Worm (Caenorhabditis elegans) whole organism, L1 larva: ENCODE data around the gene semo-1.
A peak's percentile ranks its signal among the peaks of the same experiment; 100 is the strongest.

Experiments
- C16A3.4 ChIP-seq: fragments of 150-350 bp; optimal IDR thresholded peaks from 2 replicates; lab custom pipeline; 2014; ENCODE audit warnings: missing biosample characterization, missing genetic modification characterization
- Y116A8C.19 ChIP-seq: sonication (generic microtip); optimal IDR thresholded peaks from 2 replicates; lab custom pipeline; 2016; ENCODE audit warnings: missing compliant biosample characterization, missing genetic modification characterization, borderline replicate concordance
- aha-1 ChIP-seq: fragments of 150-350 bp; optimal IDR thresholded peaks from 2 replicates; lab custom pipeline; 2014; ENCODE audit warnings: missing biosample characterization, missing genetic modification characterization
- ama-1 ChIP-seq: fragments of 150-350 bp; optimal IDR thresholded peaks from 2 replicates; lab custom pipeline; 2014
- blmp-1 ChIP-seq: fragments of 150-350 bp; optimal IDR thresholded peaks from 2 replicates; lab custom pipeline; 2014; ENCODE audit warnings: missing biosample characterization, missing genetic modification characterization
- ceh-90 ChIP-seq: sonication (generic microtip); optimal IDR thresholded peaks from 2 replicates; lab custom pipeline; 2016; ENCODE audit warnings: missing genetic modification characterization, missing compliant biosample characterization
- efl-1 ChIP-seq, 4 experiments: fragments of 150-350 bp; optimal IDR thresholded peaks in 3 of 4; peaks in 1 of 4; 1 replicate in 1 of 4; 2 replicates in 3 of 4; lab custom pipeline; 2014; ENCODE audit warnings: missing biosample characterization in 2 of 4, missing genetic modification characterization in 2 of 4, missing genetic modification reagents in 2 of 4
- egl-27 ChIP-seq, 2 experiments: fragments of 150-350 bp in 1 of 2; sonication (generic microtip); optimal IDR thresholded peaks; 3 replicates each; lab custom pipeline; 2017 to 2018; ENCODE audit warnings: missing biosample characterization in 2 of 2, missing genetic modification characterization in 2 of 2, missing genetic modification reagents in 2 of 2
- elt-2 ChIP-seq: sonication (generic microtip); optimal IDR thresholded peaks from 2 replicates; lab custom pipeline; 2016; ENCODE audit warnings: missing genetic modification characterization, mild to moderate bottlenecking, inconsistent platforms, missing compliant biosample characterization, missing genetic modification reagents
- elt-3 ChIP-seq, 6 experiments: fragments of 150-350 bp in 1 of 6; sonication (generic microtip); optimal IDR thresholded peaks; 2 replicates each; lab custom pipeline; 2017 to 2018; ENCODE audit warnings: missing biosample characterization in 6 of 6, missing genetic modification characterization in 6 of 6, inconsistent platforms in 1 of 6
- ets-5 ChIP-seq: fragments of 200-800 bp; sonication (Bioruptor generic); IDR thresholded peaks from 2 replicates; pipeline ENCODE4 v1.3.6; 2022; ENCODE audit warnings: missing genetic modification characterization, missing compliant biosample characterization
- fkh-10 ChIP-seq: sonication (generic microtip); optimal IDR thresholded peaks from 2 replicates; lab custom pipeline; 2017; ENCODE audit warnings: missing biosample characterization, missing genetic modification reagents, missing genetic modification characterization
- fkh-4 ChIP-seq: sonication (generic microtip); optimal IDR thresholded peaks from 2 replicates; lab custom pipeline; 2016; ENCODE audit warnings: missing compliant biosample characterization, missing genetic modification characterization, borderline replicate concordance
- fkh-8 ChIP-seq: sonication (generic microtip); optimal IDR thresholded peaks from 2 replicates; lab custom pipeline; 2016; ENCODE audit warnings: mild to moderate bottlenecking, missing genetic modification characterization, missing compliant biosample characterization
- hlh-17 ChIP-seq: fragments of 200-800 bp; sonication (Bioruptor generic); optimal IDR thresholded peaks from 2 replicates; lab custom pipeline; 2018; ENCODE audit warnings: missing genetic modification characterization, mild to moderate bottlenecking, missing compliant biosample characterization, moderate library complexity, borderline replicate concordance
- hlh-4 ChIP-seq: sonication (generic microtip); optimal IDR thresholded peaks from 2 replicates; lab custom pipeline; 2016; ENCODE audit warnings: mild to moderate bottlenecking, missing genetic modification characterization, missing compliant biosample characterization
- hpl-2 ChIP-seq: fragments of 150-350 bp; optimal IDR thresholded peaks from 2 replicates; lab custom pipeline; 2014; ENCODE audit warnings: missing biosample characterization, missing genetic modification reagents, missing genetic modification characterization
- lin-15B ChIP-seq: fragments of 150-350 bp; sonication (generic microtip); optimal IDR thresholded peaks from 3 replicates; lab custom pipeline; 2014; ENCODE audit warnings: missing biosample characterization, missing genetic modification characterization
- mep-1 ChIP-seq: fragments of 150-350 bp; optimal IDR thresholded peaks from 2 replicates; lab custom pipeline; 2014; ENCODE audit warnings: missing biosample characterization, missing genetic modification characterization
- nhr-85 ChIP-seq: sonication (generic microtip); peaks from one replicate; lab custom pipeline; 2016; ENCODE audit warnings: missing genetic modification characterization, inconsistent platforms, missing compliant biosample characterization
- pag-3 ChIP-seq: sonication (generic microtip); optimal IDR thresholded peaks from 2 replicates; lab custom pipeline; 2017; ENCODE audit warnings: missing genetic modification characterization, mild to moderate bottlenecking, missing compliant biosample characterization, antibody characterized with exemption, borderline replicate concordance; ENCODE audit not compliant: insufficient read depth
- pax-3 ChIP-seq: fragments of 200-800 bp; sonication (Bioruptor generic); optimal IDR thresholded peaks from 2 replicates; lab custom pipeline; 2018; ENCODE audit warnings: mild to moderate bottlenecking, missing genetic modification characterization, moderate library complexity, missing compliant biosample characterization
- rnt-1 ChIP-seq: sonication (generic microtip); optimal IDR thresholded peaks from 2 replicates; lab custom pipeline; 2016; ENCODE audit warnings: mild to moderate bottlenecking, missing genetic modification characterization, moderate library complexity, missing compliant biosample characterization
- sptf-1 ChIP-seq: fragments of 150-350 bp; optimal IDR thresholded peaks from 2 replicates; lab custom pipeline; 2014; ENCODE audit warnings: missing biosample characterization, missing genetic modification characterization
- sup-37 ChIP-seq: fragments of 200-800 bp; sonication (Bioruptor generic); optimal IDR thresholded peaks from 2 replicates; lab custom pipeline; 2018; ENCODE audit warnings: mild to moderate bottlenecking, missing genetic modification characterization, missing compliant biosample characterization
- swsn-7 ChIP-seq: sonication (generic microtip); optimal IDR thresholded peaks from 2 replicates; lab custom pipeline; 2016; ENCODE audit warnings: missing genetic modification characterization, missing compliant biosample characterization
- tlp-1 ChIP-seq: fragments of 150-350 bp; optimal IDR thresholded peaks from 2 replicates; lab custom pipeline; 2014; ENCODE audit warnings: missing biosample characterization, missing genetic modification characterization
- unc-130 ChIP-seq: fragments of 150-350 bp; optimal IDR thresholded peaks from 2 replicates; lab custom pipeline; 2017; ENCODE audit warnings: missing biosample characterization, missing genetic modification characterization, inconsistent platforms
- unc-62 ChIP-seq: fragments of 150-350 bp; optimal IDR thresholded peaks from 2 replicates; lab custom pipeline; 2014; ENCODE audit warnings: missing biosample characterization, missing genetic modification reagents, missing genetic modification characterization
- unc-98 ChIP-seq: fragments of 200-800 bp; sonication (Bioruptor generic); IDR thresholded peaks from 2 replicates; pipeline ENCODE4 v1.3.6; 2022; ENCODE audit warnings: missing genetic modification characterization, missing compliant biosample characterization
- vab-15 ChIP-seq: sonication (generic microtip); optimal IDR thresholded peaks from 2 replicates; lab custom pipeline; 2017; ENCODE audit warnings: missing genotype, mild to moderate bottlenecking, missing genetic modification characterization, missing compliant biosample characterization
- ztf-4 ChIP-seq: fragments of 150-350 bp; optimal IDR thresholded peaks from 2 replicates; lab custom pipeline; 2014; ENCODE audit warnings: missing biosample characterization, missing genetic modification characterization

Gene semo-1

DNA sequence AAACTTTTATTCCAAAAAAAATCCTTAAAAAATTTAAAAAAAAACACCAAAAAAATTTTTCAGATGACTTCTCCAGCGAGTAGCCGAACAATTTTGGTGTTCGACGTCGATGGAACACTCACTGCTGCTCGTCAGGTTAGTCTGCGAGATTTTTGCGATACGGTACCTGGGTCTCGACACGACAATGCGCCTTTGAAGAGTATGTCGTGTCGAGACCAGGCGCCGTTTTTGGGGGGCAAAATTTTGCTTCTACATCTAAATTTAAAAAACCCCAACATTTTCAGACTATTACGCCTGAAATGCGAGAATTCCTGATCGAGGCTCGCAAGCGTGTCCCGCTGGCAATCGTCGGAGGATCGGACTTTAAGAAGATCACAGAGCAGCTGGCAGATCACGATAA, 32.5 kb downstream of the semo-1 start, which contains the start of gene F52B11.2:
Gene F52B11.2 (plus strand): TSS at position 64 of the 400 bp plus-strand sequence.
- TF ChIP-seq ztf-4 (tag; lab: Kevin White, UChicago) (no peak), nhr-85 (tag; lab: Kevin White, UChicago) (peak; percentile 20), egl-27 (tag; optimal IDR thresholded peaks at IDR 0.05; lab: Kevin White, UChicago) (no peak), unc-98 (no peak), sup-37 (GFP tag; lab: Kevin White, UChicago) (no peak)

DNA sequence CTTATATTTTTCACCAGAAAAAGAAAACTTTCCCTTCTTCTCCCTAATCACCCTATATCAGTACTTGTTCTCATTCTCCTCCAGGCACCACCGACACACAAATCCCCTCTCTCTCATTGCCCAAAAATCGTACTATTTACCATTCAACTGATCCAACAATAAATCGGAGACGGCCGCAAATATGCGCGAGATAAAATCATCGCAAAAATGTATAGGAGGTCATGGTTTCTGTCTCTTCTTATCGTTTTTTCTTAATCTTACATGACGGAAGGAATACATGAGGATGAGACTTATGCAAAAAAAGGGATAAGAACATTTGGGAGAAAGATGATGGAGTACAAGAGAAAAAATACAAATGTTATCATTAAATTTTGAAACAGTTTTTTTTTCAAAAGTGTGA, 35.4 kb downstream of the semo-1 start:
- peak in 1 of 6 experiments; percentile 47 for TF ChIP-seq elt-3 (tag; optimal IDR thresholded peaks at IDR 0.05; lab: Kevin White, UChicago)
- TF ChIP-seq blmp-1 (tag; lab: Kevin White, UChicago): peak; percentile 96
- TF ChIP-seq mep-1 (tag; lab: Kevin White, UChicago): peak; percentile 43
- no peak for TF ChIP-seq ceh-90 (tag; lab: Kevin White, UChicago)

DNA sequence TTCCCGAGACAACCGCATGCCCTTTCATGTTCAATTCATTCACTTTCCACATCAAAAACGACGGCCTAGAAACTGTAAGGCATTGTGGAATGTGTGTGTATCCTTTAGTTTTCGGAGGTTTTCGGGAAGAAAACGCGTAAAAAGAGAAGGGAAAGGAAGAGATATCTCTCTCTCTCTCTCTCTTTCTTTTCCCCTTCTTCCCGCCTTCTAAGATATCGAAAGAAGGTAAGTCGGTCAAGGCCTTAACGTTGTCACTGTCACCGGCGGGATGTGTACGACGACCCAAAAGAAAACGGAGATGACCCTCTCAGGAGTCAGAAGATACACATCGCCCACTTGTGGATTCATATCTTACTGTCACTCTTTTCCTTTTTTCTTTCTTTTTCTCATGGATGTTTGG, 38.7 kb downstream of the semo-1 start:
- TF ChIP-seq Y116A8C.19 (tag; lab: Kevin White, UChicago): no peak
- no peak for TF ChIP-seq C16A3.4 (tag; lab: Kevin White, UChicago)
- no peak for TF ChIP-seq egl-27 (tag; optimal IDR thresholded peaks at IDR 0.05; lab: Kevin White, UChicago)
- TF ChIP-seq elt-3 (tag; optimal IDR thresholded peaks at IDR 0.05; lab: Kevin White, UChicago): peak in 2 of 6 experiments; percentile 12 to 36
- TF ChIP-seq blmp-1 (tag; lab: Kevin White, UChicago): peak; percentile 100
- TF ChIP-seq efl-1 (optimal IDR thresholded peaks at IDR 0.05; lab: Kevin White, UChicago): no peak
- peak in 1 of 2 experiments; percentile 43 for TF ChIP-seq efl-1 (GFP tag; optimal IDR thresholded peaks at IDR 0.05 in 1 of 2; lab: Kevin White, UChicago)
- peak; percentile 44 for TF ChIP-seq mep-1 (tag; lab: Kevin White, UChicago)
- no peak for TF ChIP-seq rnt-1 (tag; lab: Kevin White, UChicago)
- TF ChIP-seq tlp-1 (tag; lab: Kevin White, UChicago): no peak
- TF ChIP-seq lin-15B (tag; lab: Kevin White, UChicago): no peak

DNA sequence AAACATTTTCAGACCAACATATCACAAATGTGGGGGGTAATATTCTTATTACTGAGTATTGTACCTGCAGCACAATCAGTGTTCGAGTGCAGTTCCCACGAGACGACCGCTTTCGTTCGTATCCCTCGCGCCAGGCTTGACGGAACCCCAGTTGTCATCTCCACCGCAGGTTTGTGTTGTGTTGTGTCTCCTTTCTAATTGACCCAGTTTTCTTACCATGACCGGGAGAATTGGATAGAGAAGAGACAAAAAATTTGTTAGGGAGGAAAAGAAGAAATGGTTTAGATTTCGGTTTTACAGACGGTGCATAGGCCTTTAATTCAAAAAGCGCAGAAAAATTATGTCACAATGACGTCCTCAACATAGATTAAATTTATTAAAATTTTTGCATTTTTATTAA, 40.2 kb downstream of the semo-1 start, which contains the start of gene noah-2:
Gene noah-2 (plus strand): TSS at position 13 of the 400 bp plus-strand sequence.
- TF ChIP-seq blmp-1 (tag; lab: Kevin White, UChicago) (peak; percentile 94), vab-15 (tag; lab: Kevin White, UChicago) (no peak)

DNA sequence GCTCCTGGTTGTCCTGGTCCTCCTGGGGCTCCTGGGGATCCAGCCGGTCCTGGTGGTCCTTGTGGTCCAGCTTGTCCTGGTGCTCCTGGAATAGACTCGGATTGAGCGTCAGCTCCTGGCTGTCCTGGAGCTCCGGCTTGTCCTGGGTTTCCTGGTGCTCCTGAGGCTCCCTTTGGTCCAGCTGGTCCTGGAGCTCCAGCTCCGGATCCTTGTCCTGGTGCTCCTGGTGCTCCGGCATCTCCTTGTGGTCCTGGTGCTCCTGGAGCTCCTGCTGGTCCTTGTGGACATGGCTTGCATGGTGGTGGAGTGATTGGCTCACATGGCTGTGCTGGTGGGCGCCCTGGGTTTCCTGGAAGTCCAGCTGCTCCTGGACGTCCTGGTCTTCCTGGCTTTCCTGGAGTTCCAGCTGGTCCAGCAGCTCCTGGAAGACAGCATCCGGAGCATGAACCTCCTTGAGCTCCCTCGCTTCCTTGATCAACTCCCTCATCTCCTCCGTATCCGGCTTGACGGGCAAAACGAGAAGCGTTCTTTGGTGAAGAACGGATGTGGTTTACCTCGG, 47.6 kb downstream of the semo-1 start:
- TF ChIP-seq ets-5: no peak
- no peak for TF ChIP-seq unc-62 (GFP tag; lab: Kevin White, UChicago)
- no peak for TF ChIP-seq hlh-17 (GFP tag; lab: Kevin White, UChicago)
- no peak for TF ChIP-seq swsn-7
- TF ChIP-seq hpl-2 (GFP tag; lab: Kevin White, UChicago): no peak
- TF ChIP-seq hlh-4: no peak
- no peak for TF ChIP-seq sptf-1
- no peak for TF ChIP-seq fkh-8 (tag; lab: Kevin White, UChicago)
- TF ChIP-seq pag-3 (tag; lab: Kevin White, UChicago): no peak
- no peak for TF ChIP-seq blmp-1 (tag; lab: Kevin White, UChicago)
- TF ChIP-seq fkh-10 (GFP tag; lab: Kevin White, UChicago): no peak
- no peak for TF ChIP-seq unc-130 (tag; lab: Kevin White, UChicago)
- no peak for TF ChIP-seq elt-2
- TF ChIP-seq lin-15B (tag; lab: Kevin White, UChicago): no peak
- TF ChIP-seq fkh-4: no peak
- TF ChIP-seq pax-3 (tag; lab: Kevin White, UChicago): no peak
- no peak for TF ChIP-seq ama-1 (lab: Kevin White, UChicago)
- no peak for TF ChIP-seq nhr-85 (tag; lab: Kevin White, UChicago)
- TF ChIP-seq aha-1 (tag; lab: Kevin White, UChicago): no peak
